Worm (Caenorhabditis elegans) whole organism, mixed stage, embryonic: ENCODE data around the gene Y38C1BA.4.

Experiments
- M03D4.4 ChIP-seq: sonication (generic microtip); optimal IDR thresholded peaks from 2 replicates; lab custom pipeline; 2017; ENCODE audit warnings: mild to moderate bottlenecking, missing genetic modification characterization, missing compliant biosample characterization
- blmp-1 ChIP-seq: fragments of 150-350 bp; optimal IDR thresholded peaks from 2 replicates; lab custom pipeline; 2014; ENCODE audit warnings: missing biosample characterization, missing genetic modification characterization
- ceh-39 ChIP-seq: fragments of 150-350 bp; optimal IDR thresholded peaks from 2 replicates; lab custom pipeline; 2014; ENCODE audit warnings: missing biosample characterization, missing genetic modification characterization
- ces-1 ChIP-seq: fragments of 150-350 bp; optimal IDR thresholded peaks from 2 replicates; lab custom pipeline; 2014; ENCODE audit warnings: missing biosample characterization, missing genetic modification reagents, missing genetic modification characterization
- cnd-1 ChIP-seq: fragments of 200-800 bp; sonication (Bioruptor generic); optimal IDR thresholded peaks from 2 replicates; lab custom pipeline; 2018; ENCODE audit warnings: mild to moderate bottlenecking, missing genetic modification characterization, missing compliant biosample characterization
- elt-3 ChIP-seq: fragments of 150-350 bp; optimal IDR thresholded peaks from 2 replicates; lab custom pipeline; 2014; ENCODE audit warnings: missing biosample characterization, missing genetic modification characterization
- lin-13 ChIP-seq: fragments of 150-350 bp; optimal IDR thresholded peaks from 2 replicates; lab custom pipeline; 2014; ENCODE audit warnings: missing biosample characterization, missing genetic modification characterization
- mls-2 ChIP-seq: sonication (generic microtip); optimal IDR thresholded peaks from 2 replicates; lab custom pipeline; 2016; ENCODE audit warnings: mild to moderate bottlenecking, missing genetic modification characterization, moderate library complexity, missing compliant biosample characterization
- nhr-12 ChIP-seq: fragments of 150-350 bp; optimal IDR thresholded peaks from 2 replicates; lab custom pipeline; 2014; ENCODE audit warnings: missing biosample characterization, missing genetic modification characterization
- nhr-2 ChIP-seq: fragments of 150-350 bp; optimal IDR thresholded peaks from 2 replicates; lab custom pipeline; 2014; ENCODE audit warnings: missing biosample characterization, missing genetic modification characterization
- pha-4 ChIP-seq: fragments of 150-350 bp; optimal IDR thresholded peaks from 2 replicates; lab custom pipeline; 2018; ENCODE audit warnings: missing biosample characterization, missing genetic modification reagents, missing genetic modification characterization
- sem-2 ChIP-seq: fragments of 200-800 bp; sonication (Bioruptor generic); optimal IDR thresholded peaks from 2 replicates; lab custom pipeline; 2018; ENCODE audit warnings: mild to moderate bottlenecking, missing genetic modification characterization, missing compliant biosample characterization
- snpc-4 ChIP-seq: fragments of 150-350 bp; optimal IDR thresholded peaks from 2 replicates; lab custom pipeline; 2014; ENCODE audit warnings: missing biosample characterization, missing genetic modification characterization
- unc-62 ChIP-seq: fragments of 150-350 bp; optimal IDR thresholded peaks from 2 replicates; lab custom pipeline; 2014; ENCODE audit warnings: missing biosample characterization, missing genetic modification reagents, missing genetic modification characterization

ce11 chrIV:1847912-1848311 lies 26.3 kb downstream of the Y38C1BA.4 start, which contains the start of gene egl-4:
- no peak for TF ChIP-seq unc-62
- no peak for TF ChIP-seq ces-1
- no peak for TF ChIP-seq cnd-1
- no peak for TF ChIP-seq blmp-1 (tag; lab: Kevin White, UChicago)
- TF ChIP-seq ceh-39 (tag; lab: Kevin White, UChicago), result no peak
- TF ChIP-seq pha-4 (tag; lab: Kevin White, UChicago), result no peak
- TF ChIP-seq M03D4.4, result no peak
- no peak for TF ChIP-seq nhr-2 (tag; lab: Kevin White, UChicago)
- TF ChIP-seq mls-2, result no peak
- TF ChIP-seq nhr-12, result no peak
- no peak for TF ChIP-seq elt-3 (tag; lab: Kevin White, UChicago)
- TF ChIP-seq lin-13 (tag; lab: Kevin White, UChicago), result no peak
- no peak for TF ChIP-seq snpc-4 (tag; lab: Kevin White, UChicago)
- TF ChIP-seq sem-2 (GFP tag; lab: Kevin White, UChicago), result no peak
